Fruit fly (Drosophila melanogaster): Measurements from ENCODE around the gene Sirt4.

The Sirt4 gene

dm6 chrX:5679933-5680667 lies 14.4 kb upstream of the Sirt4 start, which contains the start of the genes Tre1 and Gr5a:
Gene Tre1, minus strand, starts transcription at chrX:5679977.
Gene Gr5a, plus strand, starts transcription at chrX:5680617.
- no peak for TF ChIP-seq CG17801 (GFP tag; optimal IDR thresholded peaks at IDR 0.05; ENCODE audit: partially characterized antibody)

DNA sequence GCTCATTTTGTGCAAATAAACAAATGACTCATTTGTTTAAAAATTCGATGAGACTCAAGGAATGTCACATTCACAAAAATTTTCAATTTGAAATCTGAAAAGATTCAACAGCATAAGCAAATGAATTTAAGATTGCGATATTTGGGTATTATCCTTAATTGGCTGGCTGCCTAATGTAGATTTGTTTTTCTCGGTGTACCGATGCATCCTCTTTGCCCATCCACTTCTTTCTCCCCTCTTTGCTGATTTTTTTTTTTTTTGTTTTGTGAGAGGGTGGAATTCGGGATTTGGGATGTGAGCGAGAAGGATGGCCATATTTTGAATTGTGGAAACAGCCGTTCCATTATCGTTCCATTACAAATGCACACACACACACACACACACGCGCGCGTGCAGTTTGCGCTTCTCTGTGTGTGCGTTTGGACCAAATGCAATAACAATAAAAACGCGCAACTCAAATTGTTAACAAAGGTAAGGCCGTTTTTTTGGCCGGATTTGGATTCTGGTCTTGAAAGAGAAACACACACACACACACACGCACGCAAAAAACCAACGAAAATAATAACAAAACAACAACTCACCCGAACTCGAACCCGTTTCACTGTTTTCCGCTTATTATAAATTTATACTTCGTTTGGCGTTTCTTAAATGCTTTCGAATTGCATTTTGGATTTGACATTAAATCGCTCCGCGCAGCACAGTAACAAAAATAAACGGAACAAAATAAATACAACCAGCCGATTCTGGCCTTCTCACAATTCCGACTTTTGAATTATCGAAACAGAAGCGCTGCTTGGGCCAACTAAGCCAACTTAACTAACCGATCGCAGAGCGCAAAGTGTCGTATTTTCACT lies 13.6 kb upstream of the Sirt4 start:
- peak; percentile 67 for TF ChIP-seq CG17801 (GFP tag; optimal IDR thresholded peaks at IDR 0.05; ENCODE audit: partially characterized antibody)

DNA sequence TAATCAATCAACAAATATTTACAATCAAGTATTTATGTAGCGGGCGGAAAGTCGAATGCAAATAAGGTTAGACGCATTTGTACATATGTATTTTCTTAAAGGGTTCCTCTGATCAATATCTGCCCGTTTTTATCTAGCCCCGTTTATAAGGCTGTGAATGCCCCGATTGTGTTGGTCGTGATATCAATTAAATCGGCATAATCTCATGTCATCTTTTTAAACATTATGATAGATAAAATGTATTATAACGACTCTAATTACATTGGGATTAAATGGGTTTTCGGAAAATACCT lies 12.4 kb upstream of the Sirt4 start:
- no peak for TF ChIP-seq CG17801 (GFP tag; optimal IDR thresholded peaks at IDR 0.05; ENCODE audit: partially characterized antibody)

dm6 chrX:5677400-5678177 lies 11.8 kb upstream of the Sirt4 start:
- no peak for TF ChIP-seq CG17801 (GFP tag; optimal IDR thresholded peaks at IDR 0.05; ENCODE audit: partially characterized antibody)

DNA sequence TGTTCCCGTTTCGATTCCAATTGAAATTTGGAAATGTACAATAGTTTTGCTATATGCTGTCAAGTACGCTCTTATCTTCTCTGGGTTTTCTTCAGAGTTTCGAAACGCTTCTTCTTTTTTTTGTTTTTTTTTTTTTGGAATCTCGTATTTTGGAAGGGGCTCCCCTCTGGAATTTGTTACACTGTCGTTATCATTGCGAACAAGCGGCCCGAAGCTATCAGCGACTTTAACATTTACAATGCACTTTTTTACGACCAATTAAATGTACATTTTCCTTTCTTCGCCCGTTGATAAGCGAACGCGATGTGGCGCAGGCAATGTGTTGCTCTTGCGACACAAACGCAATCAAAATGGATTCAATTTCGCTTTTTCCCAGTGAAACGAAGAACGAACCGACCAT lies 11.1 kb upstream of the Sirt4 start:
- no peak for TF ChIP-seq CG17801 (GFP tag; optimal IDR thresholded peaks at IDR 0.05; ENCODE audit: partially characterized antibody)

DNA sequence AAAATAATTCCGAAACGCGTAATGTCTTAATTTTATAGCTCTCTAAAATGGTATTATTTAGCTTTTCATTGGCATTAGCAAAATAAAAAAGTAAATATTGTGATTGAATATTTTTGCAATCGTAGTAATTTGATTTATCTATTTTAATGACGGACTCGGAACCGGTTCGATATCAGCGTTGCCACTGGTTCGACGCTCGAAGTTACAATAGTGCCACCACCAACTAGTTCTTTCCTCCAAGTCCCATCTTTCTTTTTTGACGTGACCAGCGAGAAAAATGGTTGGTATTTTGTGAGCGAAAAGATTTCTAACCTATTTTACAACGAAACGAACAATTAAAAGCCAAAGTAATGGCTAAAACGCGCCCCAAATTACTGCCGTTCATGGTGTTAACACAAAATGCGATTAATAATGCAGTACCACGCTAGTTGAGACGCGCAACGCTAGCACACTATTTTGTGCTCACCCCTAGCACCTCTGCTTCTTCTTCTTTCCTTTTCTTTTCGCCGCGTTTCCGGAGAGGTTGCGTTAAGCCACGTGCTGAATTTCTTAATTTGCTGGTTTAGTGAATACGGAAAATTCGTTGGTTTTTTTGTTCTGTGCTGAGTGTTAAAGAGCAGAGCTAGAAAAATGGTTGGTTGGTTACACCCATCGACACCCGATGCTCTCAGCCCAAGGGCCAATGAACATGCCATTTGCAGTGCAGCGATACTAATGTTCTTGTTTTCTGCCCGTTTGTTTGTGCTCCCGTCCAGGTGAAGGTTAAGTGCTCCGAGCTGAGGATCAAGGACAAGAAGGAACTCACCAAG lies 6.7 kb upstream of the Sirt4 start, which contains the start of gene RpL35:
Gene RpL35 (plus strand): TSS at position 159 of the 809 bp plus-strand sequence.
- peak; percentile 86 for TF ChIP-seq CG17801 (GFP tag; optimal IDR thresholded peaks at IDR 0.05; ENCODE audit: partially characterized antibody)

dm6 chrX:5671537-5672029 lies 5.8 kb upstream of the Sirt4 start, which contains the start of gene Rab18:
Gene Rab18, minus strand, starts transcription at chrX:5671812.
- TF ChIP-seq CG17801 (GFP tag; optimal IDR thresholded peaks at IDR 0.05; ENCODE audit: partially characterized antibody), result no peak

DNA sequence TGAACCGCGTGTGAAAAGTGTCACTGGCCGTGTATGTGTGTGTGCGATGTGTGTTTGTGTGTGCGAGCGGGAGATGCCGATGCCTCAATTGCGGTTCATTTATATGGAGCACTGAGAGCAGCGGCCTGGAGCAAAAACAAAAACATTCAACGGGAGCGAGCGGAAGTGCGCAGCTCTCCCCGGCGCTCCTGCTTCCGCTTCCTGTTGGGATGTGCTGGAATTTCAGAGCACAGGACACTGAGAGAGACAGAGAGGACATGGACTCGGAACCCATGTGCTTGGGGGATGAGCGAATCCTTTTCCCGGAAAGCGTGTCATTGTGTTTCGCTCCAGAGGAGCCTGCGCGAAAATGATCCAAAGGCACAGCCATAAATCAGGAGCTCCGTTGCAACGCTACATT lies 1.5 kb downstream of the Sirt4 start:
- no peak for TF ChIP-seq CG17801 (GFP tag; optimal IDR thresholded peaks at IDR 0.05; ENCODE audit: partially characterized antibody)

DNA sequence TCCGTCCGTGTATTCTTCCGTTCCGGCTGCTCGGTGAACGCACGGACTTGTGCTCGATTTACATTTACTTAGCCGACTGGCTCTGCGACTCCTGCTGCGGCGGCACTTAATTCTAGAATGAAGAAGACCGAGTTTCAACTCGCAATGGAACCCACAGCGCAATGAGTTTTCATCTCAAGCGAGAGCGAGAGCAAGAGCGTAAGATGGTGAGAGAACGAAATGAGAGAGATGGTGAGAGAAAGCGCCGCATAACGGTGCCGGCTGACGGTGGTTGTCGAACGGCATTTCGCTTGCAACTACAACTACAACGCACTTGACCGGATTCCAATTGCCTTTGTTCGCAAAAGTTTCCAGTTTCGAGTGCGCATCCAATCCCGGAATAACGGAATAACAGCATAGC lies 3.0 kb downstream of the Sirt4 start, which contains the start of gene OtopLc:
Gene OtopLc (minus strand): TSS at position 101 of the 400 bp plus-strand sequence.
- TF ChIP-seq CG17801 (GFP tag; optimal IDR thresholded peaks at IDR 0.05; ENCODE audit: partially characterized antibody), result no peak

DNA sequence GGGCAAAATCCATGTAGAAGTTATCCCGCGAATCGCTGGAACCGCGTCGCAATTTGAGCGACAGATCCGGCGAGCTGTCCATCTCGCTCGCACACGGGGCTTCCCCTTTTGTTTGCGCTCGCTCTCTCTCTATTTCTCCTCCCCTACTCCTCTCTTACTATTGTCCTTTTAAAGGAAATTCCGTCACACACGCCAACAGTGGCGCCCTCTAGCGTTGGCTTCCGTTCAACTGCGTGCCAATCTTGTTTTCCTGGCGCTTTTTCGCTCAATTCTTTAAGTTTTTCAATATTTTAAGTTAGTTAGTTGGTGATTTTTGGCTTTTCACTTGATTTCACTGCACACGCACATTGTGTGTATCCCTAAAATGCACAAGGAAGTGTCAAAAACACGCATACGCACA lies 3.8 kb downstream of the Sirt4 start:
- no peak for TF ChIP-seq CG17801 (GFP tag; optimal IDR thresholded peaks at IDR 0.05; ENCODE audit: partially characterized antibody)

DNA sequence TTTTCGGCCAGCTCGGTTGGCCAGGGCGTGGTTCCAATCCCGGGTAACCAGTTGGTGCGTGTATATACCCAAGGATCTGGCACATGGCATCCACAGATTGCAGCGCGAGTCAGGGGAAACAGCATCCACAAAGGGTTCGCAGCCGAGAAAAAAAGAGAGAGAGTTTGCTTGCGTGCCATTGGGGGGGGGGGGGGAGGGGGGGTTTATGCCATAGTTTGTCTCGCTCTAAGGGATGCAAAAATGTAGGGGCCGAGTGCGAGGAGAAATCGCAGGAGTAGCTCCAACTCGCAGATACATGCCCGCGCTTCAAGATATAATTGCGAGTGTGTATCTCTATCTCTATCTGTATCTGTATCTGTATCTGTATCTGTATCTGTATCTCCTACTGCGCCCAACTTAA lies 15.7 kb downstream of the Sirt4 start:
- TF ChIP-seq CG17801 (GFP tag; optimal IDR thresholded peaks at IDR 0.05; ENCODE audit: partially characterized antibody), result no peak

DNA sequence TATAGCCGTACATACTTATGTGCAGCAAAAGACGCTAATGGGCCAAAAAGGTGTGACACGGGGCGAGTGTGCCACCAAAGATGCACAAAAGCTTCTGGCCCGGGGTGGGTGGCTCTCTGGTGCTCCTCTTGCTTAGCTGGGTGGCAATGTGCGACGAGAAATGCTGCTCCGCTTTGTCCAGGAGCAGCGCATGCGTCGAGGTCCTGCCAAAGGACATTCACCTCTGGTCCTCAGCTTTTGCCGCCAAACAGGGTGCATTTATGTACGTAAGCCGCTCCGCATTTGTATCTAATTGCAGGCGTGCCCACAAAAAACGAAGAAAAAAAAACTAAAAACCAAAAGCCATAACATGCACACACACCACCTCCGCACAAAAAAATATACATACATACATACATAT lies 16.4 kb downstream of the Sirt4 start:
- no peak for TF ChIP-seq CG17801 (GFP tag; optimal IDR thresholded peaks at IDR 0.05; ENCODE audit: partially characterized antibody)

DNA sequence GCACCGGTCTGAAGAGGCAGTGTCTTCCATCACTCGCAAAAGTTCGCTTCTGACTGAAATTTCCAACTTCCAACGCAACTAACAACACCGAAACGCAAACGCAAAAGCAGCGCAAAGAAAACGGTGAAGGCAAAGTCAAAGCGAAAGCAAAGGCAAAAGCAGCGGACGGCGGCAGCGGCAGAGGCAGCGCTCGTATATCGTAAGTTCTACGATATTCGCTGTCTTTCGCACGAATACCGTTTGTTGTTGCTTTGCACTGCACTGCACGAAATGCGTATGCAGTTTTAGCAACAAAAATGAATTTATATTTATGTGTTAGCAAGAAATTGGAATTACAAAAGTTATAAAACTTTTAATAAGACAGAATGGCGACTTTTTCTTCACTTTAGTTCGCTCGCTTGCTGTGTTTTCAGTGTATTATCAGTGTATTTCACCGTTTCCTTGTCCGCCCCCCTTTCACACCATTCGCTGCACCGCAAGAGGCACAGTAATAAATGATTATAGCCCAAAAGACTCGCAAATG lies 17.2 kb downstream of the Sirt4 start, which contains the start of gene OtopLa:
Gene OtopLa (minus strand): TSS at position 51 of the 523 bp plus-strand sequence.
- no peak for TF ChIP-seq CG17801 (GFP tag; optimal IDR thresholded peaks at IDR 0.05; ENCODE audit: partially characterized antibody)

dm6 chrX:5646228-5646627 lies 19.5 kb downstream of the Sirt4 start:
- TF ChIP-seq CG17801 (GFP tag; optimal IDR thresholded peaks at IDR 0.05; ENCODE audit: partially characterized antibody), result no peak
